Worm (Caenorhabditis elegans): Measurements from ENCODE around the gene F08F3.8.

ce11 chrV:5412808-5413405 lies 19.5 kb downstream of the F08F3.8 start, which contains the start of gene F08F3.10:
- TF ChIP-seq lin-39 (tag; optimal IDR thresholded peaks at IDR 0.05) (no peak), unc-62 (GFP tag; optimal IDR thresholded peaks at IDR 0.05 in 1 of 2) (no peak), unc-62 (tag; optimal IDR thresholded peaks at IDR 0.05) (no peak), nhr-28 (tag; optimal IDR thresholded peaks at IDR 0.05) (peak; percentile 31), snpc-4 (tag; optimal IDR thresholded peaks at IDR 0.05) (no peak), rbr-2 (tag; optimal IDR thresholded peaks at IDR 0.05) (no peak), jun-1 (tag; optimal IDR thresholded peaks at IDR 0.05) (no peak), ZK546.5 (tag; optimal IDR thresholded peaks at IDR 0.05) (no peak), nhr-42 (GFP tag; IDR thresholded peaks at IDR 0.05) (no peak), lin-29 (GFP tag; IDR thresholded peaks at IDR 0.05) (no peak)

All from whole organism, L4 larva.